Worm (Caenorhabditis elegans) whole organism, late embryonic: ENCODE measurements around the gene str-93.

Experiments used
- C38D4.7 ChIP-seq: fragments of 200-800 bp; sonication (Bioruptor generic); optimal IDR thresholded peaks from 2 replicates; lab custom pipeline; 2018; ENCODE audit warnings: mild to moderate bottlenecking, missing genetic modification characterization, moderate library complexity, missing compliant biosample characterization
- F13H6.1 ChIP-seq: sonication (generic microtip); optimal IDR thresholded peaks from 2 replicates; lab custom pipeline; 2016; ENCODE audit warnings: missing genetic modification characterization, missing compliant biosample characterization
- K02D7.2 ChIP-seq: sonication (generic microtip); optimal IDR thresholded peaks from 2 replicates; lab custom pipeline; 2017; ENCODE audit warnings: mild to moderate bottlenecking, missing genetic modification characterization, missing compliant biosample characterization
- T23F11.4 ChIP-seq: fragments of 200-800 bp; sonication (Bioruptor generic); optimal IDR thresholded peaks from 2 replicates; lab custom pipeline; 2018; ENCODE audit warnings: mild to moderate bottlenecking, missing genetic modification characterization, missing compliant biosample characterization
- ceh-2 ChIP-seq: sonication (generic microtip); optimal IDR thresholded peaks from 2 replicates; lab custom pipeline; 2016; ENCODE audit warnings: missing genotype, missing genetic modification characterization, missing compliant biosample characterization
- ceh-30 ChIP-seq: fragments of 150-350 bp; optimal IDR thresholded peaks from 2 replicates; lab custom pipeline; 2014; ENCODE audit warnings: missing biosample characterization, missing genetic modification characterization
- ceh-31 ChIP-seq: sonication (generic microtip); optimal IDR thresholded peaks from 2 replicates; lab custom pipeline; 2016; ENCODE audit warnings: missing genetic modification characterization, missing compliant biosample characterization
- ceh-34 ChIP-seq: sonication (generic microtip); optimal IDR thresholded peaks from 2 replicates; lab custom pipeline; 2016; ENCODE audit warnings: mild to moderate bottlenecking, missing genetic modification characterization, missing compliant biosample characterization
- ceh-9 ChIP-seq: sonication (generic microtip); optimal IDR thresholded peaks from 2 replicates; lab custom pipeline; 2016; ENCODE audit warnings: mild to moderate bottlenecking, missing genetic modification characterization, inconsistent platforms, missing compliant biosample characterization
- che-1 ChIP-seq: sonication (generic microtip); optimal IDR thresholded peaks from 2 replicates; lab custom pipeline; 2016; ENCODE audit warnings: mild to moderate bottlenecking, missing genetic modification characterization, missing compliant biosample characterization
- dmd-4 ChIP-seq: sonication (generic microtip); optimal IDR thresholded peaks from 2 replicates; lab custom pipeline; 2016; ENCODE audit warnings: borderline replicate concordance, missing genetic modification characterization, missing compliant biosample characterization
- dve-1 ChIP-seq: sonication (generic microtip); optimal IDR thresholded peaks from 2 replicates; lab custom pipeline; 2017; ENCODE audit warnings: antibody characterized with exemption, mild to moderate bottlenecking, missing genetic modification characterization, missing compliant biosample characterization
- elt-2 ChIP-seq: sonication (generic microtip); optimal IDR thresholded peaks from 2 replicates; lab custom pipeline; 2016; ENCODE audit warnings: missing genetic modification reagents, missing genetic modification characterization, missing compliant biosample characterization
- elt-4 ChIP-seq: sonication (generic microtip); optimal IDR thresholded peaks from 2 replicates; lab custom pipeline; 2016; ENCODE audit warnings: missing genetic modification characterization, missing compliant biosample characterization
- fax-1 ChIP-seq: sonication (generic microtip); optimal IDR thresholded peaks from 2 replicates; lab custom pipeline; 2016; ENCODE audit warnings: missing genotype, missing genetic modification characterization, missing compliant biosample characterization
- gmeb-2 ChIP-seq: sonication (generic microtip); optimal IDR thresholded peaks from 2 replicates; lab custom pipeline; 2016; ENCODE audit warnings: missing genetic modification characterization, inconsistent platforms, missing compliant biosample characterization
- hlh-13 ChIP-seq: fragments of 200-800 bp; sonication (Bioruptor generic); optimal IDR thresholded peaks from 2 replicates; lab custom pipeline; 2018; ENCODE audit warnings: mild to moderate bottlenecking, missing genetic modification characterization, missing compliant biosample characterization
- hlh-30 ChIP-seq: sonication (generic microtip); optimal IDR thresholded peaks from 2 replicates; lab custom pipeline; 2017; ENCODE audit warnings: antibody characterized with exemption, missing genetic modification characterization, missing compliant biosample characterization; ENCODE audit not compliant: insufficient read depth
- lim-6 ChIP-seq: sonication (generic microtip); optimal IDR thresholded peaks from 2 replicates; lab custom pipeline; 2016; ENCODE audit warnings: missing genetic modification characterization, missing compliant biosample characterization
- mec-3 ChIP-seq: sonication (generic microtip); optimal IDR thresholded peaks from 2 replicates; lab custom pipeline; 2016; ENCODE audit warnings: borderline replicate concordance, missing genetic modification characterization, missing compliant biosample characterization
- nfya-1 ChIP-seq: sonication (generic microtip); optimal IDR thresholded peaks from 2 replicates; lab custom pipeline; 2017; ENCODE audit warnings: missing genetic modification characterization, mild to moderate bottlenecking, missing compliant biosample characterization, antibody characterized with exemption, moderate library complexity
- nhr-232 ChIP-seq: sonication (generic microtip); optimal IDR thresholded peaks from 2 replicates; lab custom pipeline; 2016; ENCODE audit warnings: missing genetic modification characterization, missing compliant biosample characterization
- pax-1 ChIP-seq: fragments of 150-350 bp; optimal IDR thresholded peaks from 2 replicates; lab custom pipeline; 2014; ENCODE audit warnings: missing biosample characterization, missing genetic modification characterization
- pha-2 ChIP-seq: sonication (generic microtip); optimal IDR thresholded peaks from 2 replicates; lab custom pipeline; 2017; ENCODE audit warnings: mild to moderate bottlenecking, missing genetic modification characterization, missing compliant biosample characterization
- pha-4 ChIP-seq: fragments of 150-350 bp; optimal IDR thresholded peaks from 2 replicates; lab custom pipeline; 2018; ENCODE audit warnings: missing biosample characterization, missing genetic modification reagents, missing genetic modification characterization
- pqm-1 ChIP-seq: sonication (generic microtip); optimal IDR thresholded peaks from 2 replicates; lab custom pipeline; 2016; ENCODE audit warnings: missing genetic modification characterization, missing compliant biosample characterization
- pros-1 ChIP-seq: fragments of 150-350 bp; optimal IDR thresholded peaks from 2 replicates; lab custom pipeline; 2014; ENCODE audit warnings: missing biosample characterization, missing genetic modification reagents, missing genetic modification characterization
- rnt-1 ChIP-seq: sonication (generic microtip); optimal IDR thresholded peaks from 2 replicates; lab custom pipeline; 2016; ENCODE audit warnings: missing genetic modification characterization, missing compliant biosample characterization
- sox-4 ChIP-seq: sonication (generic microtip); optimal IDR thresholded peaks from 2 replicates; lab custom pipeline; 2017; ENCODE audit warnings: mild to moderate bottlenecking, missing genetic modification characterization, inconsistent platforms, missing compliant biosample characterization
- syd-9 ChIP-seq: sonication (generic microtip); optimal IDR thresholded peaks from 2 replicates; lab custom pipeline; 2016; ENCODE audit warnings: mild to moderate bottlenecking, missing genetic modification characterization, moderate library complexity, missing compliant biosample characterization
- unc-3 ChIP-seq, 2 experiments: fragments of 200-800 bp in 1 of 2; sonication (Bioruptor generic) in 1 of 2; sonication (generic microtip) in 1 of 2; conservative IDR thresholded peaks in 1 of 2; optimal IDR thresholded peaks in 1 of 2; 2 replicates each; pipeline versions ENCODE4 v1.3.6 to Lab custom; 2016 to 2022; ENCODE audit warnings: missing compliant biosample characterization in 2 of 2, missing genetic modification characterization in 2 of 2, missing genetic modification reagents in 1 of 2
- zip-5 ChIP-seq: sonication (generic microtip); optimal IDR thresholded peaks from 2 replicates; lab custom pipeline; 2016; ENCODE audit warnings: missing genetic modification characterization, missing compliant biosample characterization
- ztf-16 ChIP-seq: sonication (generic microtip); optimal IDR thresholded peaks from 2 replicates; lab custom pipeline; 2017; ENCODE audit warnings: missing genetic modification characterization, missing compliant biosample characterization

The str-93 gene

ce11 chrV:17673343-17673742, at the start of gene str-93:
Gene str-93 (minus strand): TSS chrV:17673443.
- TF ChIP-seq syd-9 = no peak
- no peak for TF ChIP-seq rnt-1 (tag; lab: Kevin White, UChicago)
- TF ChIP-seq dve-1 (tag; lab: Kevin White, UChicago) = no peak
- TF ChIP-seq fax-1 = no peak

- TF ChIP-seq dmd-4 (tag; lab: Kevin White, UChicago) (no peak), C38D4.7 (GFP tag; lab: Kevin White, UChicago) (no peak), rnt-1 (tag; lab: Kevin White, UChicago) (no peak), unc-3 (GFP tag; conservative IDR thresholded peaks at IDR 0.05; lab: Robert Waterston, UW) (no peak), unc-3 (tag; optimal IDR thresholded peaks at IDR 0.05; lab: Kevin White, UChicago) (no peak), nfya-1 (tag; lab: Kevin White, UChicago) (no peak), sox-4 (tag; lab: Kevin White, UChicago) (no peak), F13H6.1 (tag; lab: Kevin White, UChicago) (no peak), ztf-16 (tag; lab: Kevin White, UChicago) (no peak), zip-5 (no peak), dve-1 (tag; lab: Kevin White, UChicago) (no peak), fax-1 (no peak), ceh-2 (no peak), pax-1 (tag; lab: Kevin White, UChicago) (no peak), pqm-1 (no peak), ceh-34 (tag; lab: Kevin White, UChicago) (no peak), K02D7.2 (tag; lab: Kevin White, UChicago) (no peak), ceh-30 (no peak), hlh-13 (GFP tag; lab: Kevin White, UChicago) (no peak), elt-2 (tag; lab: Kevin White, UChicago) (no peak)
Measured at ce11 chrV:17722553-17722952, 49.3 kb upstream of the str-93 start.

DNA sequence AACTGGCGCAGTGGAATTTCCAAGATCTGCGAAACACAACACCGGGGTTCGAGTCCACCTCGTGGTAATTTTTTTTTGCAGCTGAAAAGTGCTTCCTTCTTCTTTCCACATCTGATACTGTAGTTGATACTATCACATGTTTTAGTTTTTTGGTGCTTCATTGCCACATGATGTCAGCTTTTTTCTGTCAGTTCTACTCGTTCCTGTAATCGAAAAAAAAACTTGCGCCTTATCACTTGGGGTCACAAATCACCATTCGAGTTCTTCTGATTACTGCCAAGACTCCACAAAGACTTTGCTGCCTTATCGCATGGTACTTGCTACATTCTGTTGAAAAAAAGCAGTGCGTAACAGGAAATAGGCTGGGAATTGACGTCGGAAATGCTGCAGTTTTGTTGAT, 48.5 kb upstream of the str-93 start:
- TF ChIP-seq lim-6 (tag; lab: Kevin White, UChicago) (no peak), ceh-9 (tag; lab: Kevin White, UChicago) (no peak), elt-2 (tag; lab: Kevin White, UChicago) (peak; percentile 83), che-1 (tag; lab: Kevin White, UChicago) (no peak)

- no peak for TF ChIP-seq nhr-232
- no peak for TF ChIP-seq zip-5
Measured at ce11 chrV:17718647-17719046, 45.4 kb upstream of the str-93 start, which contains the start of gene str-77. Gene str-77 (plus strand): TSS chrV:17718947.

- TF ChIP-seq mec-3 (tag; lab: Kevin White, UChicago) = no peak
- no peak for TF ChIP-seq gmeb-2 (tag; lab: Kevin White, UChicago)
- TF ChIP-seq ceh-2 = no peak
- peak; percentile 98 for TF ChIP-seq elt-2 (tag; lab: Kevin White, UChicago)
- no peak for TF ChIP-seq pha-4 (tag; lab: Kevin White, UChicago)
Measured at ce11 chrV:17714330-17714729, 41.1 kb upstream of the str-93 start, which contains the start of gene twk-33. Gene twk-33 (minus strand): TSS chrV:17714377.

DNA sequence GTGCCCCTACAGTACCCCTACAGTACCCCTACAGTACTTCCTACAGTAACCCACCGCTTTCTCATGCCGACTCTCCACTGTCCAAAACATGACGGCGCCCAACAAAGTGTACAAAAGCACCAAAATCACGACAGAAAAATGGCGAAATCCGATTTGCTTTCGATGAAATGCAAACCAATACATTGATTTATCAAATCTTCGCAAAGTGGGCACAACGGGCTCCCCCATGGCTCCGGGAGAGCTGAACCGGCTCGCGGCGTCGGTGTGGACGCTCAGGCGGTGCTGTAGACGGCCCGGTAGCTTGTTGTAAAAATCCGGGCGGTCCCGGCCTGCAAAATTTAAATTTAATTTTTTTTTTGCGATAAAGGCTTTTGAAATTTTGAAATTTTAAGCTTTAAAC, 39.1 kb upstream of the str-93 start:
- no peak for TF ChIP-seq lim-6 (tag; lab: Kevin White, UChicago)
- TF ChIP-seq ceh-30 = no peak
- TF ChIP-seq dve-1 (tag; lab: Kevin White, UChicago) = no peak
- TF ChIP-seq hlh-30 = no peak
- no peak for TF ChIP-seq ceh-31 (tag; lab: Kevin White, UChicago)
- no peak for TF ChIP-seq pros-1 (tag; lab: Kevin White, UChicago)
- TF ChIP-seq pha-2 = no peak
- no peak for TF ChIP-seq T23F11.4 (GFP tag; lab: Kevin White, UChicago)
- TF ChIP-seq elt-4 (tag; lab: Kevin White, UChicago) = no peak
